Fruit fly (Drosophila melanogaster) whole organism, embryonic: ENCODE measurements around the gene GstT4.

ENCODE experiments used
- Atf6 ChIP-seq: fragments of 200-800 bp; sonication (Bioruptor generic); IDR thresholded peaks from 2 replicates; pipeline ENCODE4 v1.3.6; 2022; ENCODE audit warnings: missing biosample characterization, missing genetic modification characterization
- CG10321 ChIP-seq: fragments of 200-800 bp; sonication (Bioruptor generic); IDR thresholded peaks from 2 replicates; pipeline ENCODE4 v1.3.6; 2022; ENCODE audit warnings: missing biosample characterization, missing genetic modification characterization
- CG10431 ChIP-seq: fragments of 200-800 bp; sonication (Bioruptor generic); optimal IDR thresholded peaks from 3 replicates; lab custom pipeline; 2018; ENCODE audit warnings: missing biosample characterization, mild to moderate bottlenecking, missing genetic modification characterization
- CG10959 ChIP-seq: fragments of 200-800 bp; sonication (Bioruptor generic); IDR thresholded peaks from 2 replicates; pipeline ENCODE4 v1.3.6; 2022; ENCODE audit warnings: missing biosample characterization, missing genetic modification characterization
- CG11560 ChIP-seq: fragments of 200-800 bp; sonication (Bioruptor generic); IDR thresholded peaks from 3 replicates; pipeline ENCODE4 v1.3.6; 2022; ENCODE audit warnings: missing biosample characterization, missing genetic modification characterization
- CG11696 ChIP-seq: fragments of 200-800 bp; sonication (Bioruptor generic); IDR thresholded peaks from 2 replicates; pipeline ENCODE4 v1.3.6; 2022; ENCODE audit warnings: missing biosample characterization, missing genetic modification characterization
- CG13123 ChIP-seq: fragments of 200-800 bp; sonication (Bioruptor generic); optimal IDR thresholded peaks from 2 replicates; lab custom pipeline; 2016; ENCODE audit warnings: missing biosample characterization, missing genetic modification characterization
- CG15479 ChIP-seq: fragments of 200-800 bp; sonication (Bioruptor generic); optimal IDR thresholded peaks from 3 replicates; lab custom pipeline; 2019; ENCODE audit warnings: missing biosample characterization, mild to moderate bottlenecking, missing genetic modification characterization, moderate library complexity
- CG15696 ChIP-seq: fragments of 200-800 bp; sonication (Bioruptor generic); optimal IDR thresholded peaks from 2 replicates; lab custom pipeline; 2019; ENCODE audit warnings: missing biosample characterization, mild to moderate bottlenecking, missing genetic modification characterization, moderate library complexity
- CG2116 ChIP-seq: fragments of 200-800 bp; sonication (Bioruptor generic); optimal IDR thresholded peaks from 3 replicates; lab custom pipeline; 2018; ENCODE audit warnings: missing biosample characterization, mild to moderate bottlenecking, missing genetic modification characterization
- CG2889 ChIP-seq: fragments of 200-800 bp; sonication (Bioruptor generic); IDR thresholded peaks from 3 replicates; pipeline ENCODE4 v1.3.6; 2022; ENCODE audit warnings: missing biosample characterization, missing genetic modification characterization
- CG31441 ChIP-seq: fragments of 200-800 bp; sonication (Bioruptor generic); IDR thresholded peaks from 2 replicates; pipeline ENCODE4 v1.3.6; 2022; ENCODE audit warnings: missing biosample characterization, missing genetic modification characterization
- CG3995 ChIP-seq: fragments of 200-800 bp; sonication (Bioruptor generic); optimal IDR thresholded peaks from 3 replicates; lab custom pipeline; 2016; ENCODE audit warnings: missing biosample characterization, missing genetic modification characterization
- CG4328 ChIP-seq: fragments of 200-800 bp; sonication (Bioruptor generic); optimal IDR thresholded peaks from 3 replicates; lab custom pipeline; 2017; ENCODE audit warnings: missing biosample characterization, missing genetic modification reagents, missing genetic modification characterization
- CG4854 ChIP-seq: fragments of 200-800 bp; sonication (Bioruptor generic); optimal IDR thresholded peaks from 2 replicates; lab custom pipeline; 2016; ENCODE audit warnings: missing biosample characterization, missing genetic modification characterization, inconsistent platforms
- CG6175 ChIP-seq: fragments of 200-800 bp; sonication (Bioruptor generic); IDR thresholded peaks from 3 replicates; pipeline ENCODE4 v1.3.6; 2022; ENCODE audit warnings: missing biosample characterization, missing genetic modification characterization
- CG6654 ChIP-seq: fragments of 200-800 bp; sonication (Bioruptor generic); optimal IDR thresholded peaks from 2 replicates; lab custom pipeline; 2017; ENCODE audit warnings: missing biosample characterization, mild to moderate bottlenecking, missing genetic modification characterization
- CG6791 ChIP-seq: fragments of 200-800 bp; sonication (Bioruptor generic); IDR thresholded peaks from 3 replicates; pipeline ENCODE4 v1.3.6; 2022; ENCODE audit warnings: missing biosample characterization, missing genetic modification characterization; ENCODE audit not compliant: partially characterized antibody
- CG8359 ChIP-seq: fragments of 200-800 bp; sonication (Bioruptor generic); optimal IDR thresholded peaks from 2 replicates; lab custom pipeline; 2017; ENCODE audit warnings: missing biosample characterization, mild to moderate bottlenecking, missing genetic modification characterization, borderline replicate concordance
- CG8765 ChIP-seq: fragments of 200-800 bp; sonication (Bioruptor generic); IDR thresholded peaks from 2 replicates; pipeline ENCODE4 v1.3.6; 2022; ENCODE audit warnings: missing biosample characterization, missing genetic modification characterization
- CG9215 ChIP-seq: fragments of 200-800 bp; sonication (Bioruptor generic); IDR thresholded peaks from 2 replicates; pipeline ENCODE4 v1.3.6; 2022; ENCODE audit warnings: missing biosample characterization, missing genetic modification characterization
- Chrac-16 ChIP-seq: fragments of 200-800 bp; sonication (Bioruptor generic); optimal IDR thresholded peaks from 3 replicates; lab custom pipeline; 2016; ENCODE audit warnings: missing biosample characterization, missing genetic modification characterization
- Dfd ChIP-seq, 2 experiments: fragments of >200 bp; optimal IDR thresholded peaks; 2 replicates each; lab custom pipeline; 2017; ENCODE audit warnings: missing biosample characterization in 2 of 2, missing genetic modification characterization in 2 of 2
- Dp ChIP-seq: fragments of 200-800 bp; sonication (Bioruptor generic); optimal IDR thresholded peaks from 2 replicates; lab custom pipeline; 2018; ENCODE audit warnings: missing biosample characterization, mild to moderate bottlenecking, missing genetic modification characterization, moderate library complexity
- Gug ChIP-seq: fragments of 200-800 bp; sonication (Bioruptor generic); IDR thresholded peaks from 4 replicates; pipeline ENCODE4 v1.3.6; 2022; ENCODE audit warnings: missing biosample characterization, missing genetic modification characterization
- Lim3 ChIP-seq: fragments of 200-800 bp; sonication (Bioruptor generic); IDR thresholded peaks from 2 replicates; pipeline ENCODE4 v1.3.6; 2022; ENCODE audit warnings: missing biosample characterization, missing genetic modification characterization
- MBD-R2 ChIP-seq: fragments of 200-800 bp; sonication (Bioruptor generic); IDR thresholded peaks from 2 replicates; pipeline ENCODE4 v1.3.6; 2022; ENCODE audit warnings: missing biosample characterization, missing genetic modification characterization
- NK7.1 ChIP-seq: fragments of 200-800 bp; sonication (Bioruptor generic); optimal IDR thresholded peaks from 3 replicates; lab custom pipeline; 2016; ENCODE audit warnings: missing biosample characterization, missing genetic modification characterization
- Taf1 ChIP-seq: fragments of 200-800 bp; sonication (Bioruptor generic); IDR thresholded peaks from 2 replicates; pipeline ENCODE4 v1.3.6; 2022; ENCODE audit warnings: missing biosample characterization, missing genetic modification characterization
- Vsx1 ChIP-seq: fragments of 200-800 bp; sonication (Bioruptor generic); optimal IDR thresholded peaks from 2 replicates; lab custom pipeline; 2017; ENCODE audit warnings: missing biosample characterization, mild to moderate bottlenecking, missing genetic modification characterization, missing genetic modification reagents
- Xrp1 ChIP-seq: fragments of 200-800 bp; sonication (Bioruptor generic); IDR thresholded peaks from 2 replicates; pipeline ENCODE4 v1.3.6; 2022; ENCODE audit warnings: missing biosample characterization, missing genetic modification characterization
- bab2 ChIP-seq: fragments of 200-800 bp; sonication (Bioruptor generic); optimal IDR thresholded peaks from 2 replicates; lab custom pipeline; 2016; ENCODE audit warnings: missing biosample characterization, missing genetic modification characterization
- cg ChIP-seq: fragments of 200-800 bp; sonication (Bioruptor generic); optimal IDR thresholded peaks from 3 replicates; lab custom pipeline; 2019; ENCODE audit warnings: missing biosample characterization, mild to moderate bottlenecking, missing genetic modification characterization, moderate library complexity
- dm ChIP-seq: fragments of 200-800 bp; sonication (Bioruptor generic); optimal IDR thresholded peaks from 3 replicates; lab custom pipeline; 2016; ENCODE audit warnings: missing biosample characterization, missing genetic modification characterization
- dysf ChIP-seq: fragments of 200-800 bp; sonication (Bioruptor generic); IDR thresholded peaks from 3 replicates; pipeline ENCODE4 v1.3.6; 2022; ENCODE audit warnings: missing biosample characterization, missing genetic modification characterization
- ems ChIP-seq: fragments of 200-800 bp; sonication (Bioruptor generic); optimal IDR thresholded peaks from 3 replicates; lab custom pipeline; 2016; ENCODE audit warnings: missing biosample characterization, missing genetic modification characterization
- exex ChIP-seq: fragments of 200-800 bp; sonication (Bioruptor generic); optimal IDR thresholded peaks from 4 replicates; lab custom pipeline; 2018; ENCODE audit warnings: missing biosample characterization, mild to moderate bottlenecking, missing genetic modification characterization, moderate library complexity
- fu2 ChIP-seq: fragments of 200-800 bp; sonication (Bioruptor generic); optimal IDR thresholded peaks from 2 replicates; lab custom pipeline; 2016; ENCODE audit warnings: missing biosample characterization, missing genetic modification characterization
- hkb ChIP-seq, 2 experiments: fragments of 200-800 bp in 1 of 2; fragments of >200 bp in 1 of 2; sonication (Bioruptor generic) in 1 of 2; IDR thresholded peaks in 1 of 2; optimal IDR thresholded peaks in 1 of 2; 2 replicates each; pipeline versions ENCODE4 v1.3.6 to Lab custom; 2017 to 2022; ENCODE audit warnings: missing biosample characterization in 1 of 2, missing genetic modification characterization in 1 of 2
- jumu ChIP-seq: fragments of 200-800 bp; sonication (Bioruptor generic); optimal IDR thresholded peaks from 3 replicates; lab custom pipeline; 2016; ENCODE audit warnings: missing biosample characterization, missing genetic modification characterization
- klu ChIP-seq: fragments of 200-800 bp; sonication (Bioruptor generic); IDR thresholded peaks from 2 replicates; pipeline ENCODE4 v1.3.6; 2022; ENCODE audit warnings: missing biosample characterization, missing genetic modification characterization
- lov ChIP-seq, 2 experiments: fragments of 200-800 bp in 1 of 2; fragments of >200 bp in 1 of 2; sonication (Bioruptor generic) in 1 of 2; IDR thresholded peaks in 1 of 2; optimal IDR thresholded peaks in 1 of 2; 2 replicates in 1 of 2; 3 replicates in 1 of 2; pipeline versions ENCODE4 v1.3.6 to Lab custom; 2017 to 2022; ENCODE audit warnings: missing biosample characterization in 1 of 2, missing genetic modification characterization in 1 of 2
- maf-S ChIP-seq: fragments of 200-800 bp; sonication (Bioruptor generic); optimal IDR thresholded peaks from 2 replicates; lab custom pipeline; 2016; ENCODE audit warnings: missing biosample characterization, missing genetic modification characterization
- mirr ChIP-seq: fragments of 200-800 bp; sonication (Bioruptor generic); optimal IDR thresholded peaks from 3 replicates; lab custom pipeline; 2018; ENCODE audit warnings: missing biosample characterization, mild to moderate bottlenecking, missing genetic modification characterization
- pan ChIP-seq, 4 experiments: fragments of >200 bp in 3 of 4; fragments of 200-800 bp in 1 of 4; sonication (Bioruptor generic) in 1 of 4; optimal IDR thresholded peaks in 3 of 4; IDR thresholded peaks in 1 of 4; 2 replicates each; pipeline versions ENCODE4 v1.3.6 to Lab custom; 2017 to 2022; ENCODE audit warnings: missing biosample characterization in 2 of 4, missing genetic modification characterization in 2 of 4, mixed read lengths in 1 of 4
- pita ChIP-seq: fragments of 200-800 bp; sonication (Bioruptor generic); optimal IDR thresholded peaks from 2 replicates; lab custom pipeline; 2017; ENCODE audit warnings: missing biosample characterization, mild to moderate bottlenecking, missing genetic modification characterization
- pnt ChIP-seq: fragments of 200-800 bp; sonication (Bioruptor generic); optimal IDR thresholded peaks from 3 replicates; lab custom pipeline; 2016; ENCODE audit warnings: missing biosample characterization, missing genetic modification characterization
- pum ChIP-seq: fragments of 200-800 bp; sonication (Bioruptor generic); optimal IDR thresholded peaks from 2 replicates; lab custom pipeline; 2016; ENCODE audit warnings: missing biosample characterization, missing genetic modification characterization
- salm ChIP-seq: fragments of 200-800 bp; sonication (Bioruptor generic); optimal IDR thresholded peaks from 2 replicates; lab custom pipeline; 2018; ENCODE audit warnings: missing biosample characterization, mild to moderate bottlenecking, missing genetic modification characterization
- sens ChIP-seq: fragments of 200-800 bp; sonication (Bioruptor generic); peaks from one replicate; lab custom pipeline; 2016; ENCODE audit warnings: missing biosample characterization, missing genetic modification characterization
- sob ChIP-seq: fragments of 200-800 bp; sonication (Bioruptor generic); IDR thresholded peaks from 2 replicates; pipeline ENCODE4 v1.3.6; 2022; ENCODE audit warnings: missing biosample characterization, missing genetic modification characterization
- vfl ChIP-seq: fragments of 200-800 bp; sonication (Bioruptor generic); optimal IDR thresholded peaks from 2 replicates; lab custom pipeline; 2016; ENCODE audit warnings: missing biosample characterization, missing genetic modification characterization

The GstT4 gene

DNA sequence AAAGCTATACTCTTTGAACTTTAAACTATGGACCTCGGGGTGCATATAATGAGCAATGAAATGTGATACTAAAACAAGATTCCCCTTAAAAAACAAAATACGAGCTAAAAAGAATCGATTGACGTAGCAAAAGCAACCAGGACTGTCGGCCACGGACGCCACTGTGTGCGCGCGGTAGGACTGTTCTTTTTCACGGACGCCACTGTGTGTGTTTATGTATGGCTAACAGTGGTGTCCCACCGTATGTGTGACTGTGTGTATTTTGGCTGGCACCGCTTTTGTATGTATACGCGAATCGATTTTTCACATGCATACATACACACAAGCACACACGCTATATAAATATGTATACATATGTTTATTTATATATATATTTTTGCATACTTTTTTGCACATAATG is 20.8 kb upstream of the GstT4 start (continued):
- TF ChIP-seq CG15696 (tag; lab: Kevin White, UChicago) (peak; percentile 33), Lim3 (GFP tag; lab: Robert Waterston, UW) (no peak), hkb (optimal IDR thresholded peaks at IDR 0.05; lab: Kevin White, UChicago) (no peak), hkb (GFP tag; IDR thresholded peaks at IDR 0.05; lab: Robert Waterston, UW) (peak; percentile 30), dysf (GFP tag; lab: Robert Waterston, UW) (no peak; the same call in 2 of the 3 replicates), CG6654 (no peak), Atf6 (GFP tag; lab: Robert Waterston, UW) (peak; percentile 62), Vsx1 (no peak), CG4854 (GFP tag; lab: Kevin White, UChicago) (peak; percentile 14), dm (GFP tag; lab: Kevin White, UChicago) (peak; percentile 40), CG8359 (no peak), CG13123 (GFP tag; lab: Kevin White, UChicago) (no peak), NK7.1 (GFP tag; lab: Kevin White, UChicago) (no peak), CG2116 (GFP tag; lab: Kevin White, UChicago) (peak; percentile 10), CG6175 (GFP tag; lab: Robert Waterston, UW) (peak; percentile 19; the same call in 1 of the 3 replicates), CG15479 (GFP tag; lab: Kevin White, UChicago) (no peak), CG6791 (GFP tag; lab: Robert Waterston, UW) (no peak), jumu (GFP tag; lab: Kevin White, UChicago) (peak; percentile 49), CG10431 (GFP tag; lab: Kevin White, UChicago) (no peak), klu (GFP tag; lab: Robert Waterston, UW) (no peak), pita (GFP tag; lab: Kevin White, UChicago) (no peak), exex (tag; lab: Kevin White, UChicago) (peak; percentile 20), CG8765 (GFP tag; lab: Robert Waterston, UW) (no peak), Chrac-16 (GFP tag; lab: Kevin White, UChicago) (peak; percentile 32), pum (peak; percentile 64), CG11696 (no peak), Taf1 (peak; percentile 43; the same call in 1 of the 2 replicates), CG3995 (GFP tag; lab: Kevin White, UChicago) (no peak), CG10959 (GFP tag; lab: Robert Waterston, UW) (0 out of 2 replicates have a peak, but pooled peaks have one; percentile 26), CG31441 (GFP tag; lab: Robert Waterston, UW) (no peak), lov (optimal IDR thresholded peaks at IDR 0.05; lab: Kevin White, UChicago) (no peak), lov (GFP tag; IDR thresholded peaks at IDR 0.05; lab: Robert Waterston, UW) (no peak), CG2889 (no peak), sens (GFP tag; lab: Kevin White, UChicago) (peak; percentile 93), CG4328 (GFP tag; lab: Kevin White, UChicago) (no peak)

DNA sequence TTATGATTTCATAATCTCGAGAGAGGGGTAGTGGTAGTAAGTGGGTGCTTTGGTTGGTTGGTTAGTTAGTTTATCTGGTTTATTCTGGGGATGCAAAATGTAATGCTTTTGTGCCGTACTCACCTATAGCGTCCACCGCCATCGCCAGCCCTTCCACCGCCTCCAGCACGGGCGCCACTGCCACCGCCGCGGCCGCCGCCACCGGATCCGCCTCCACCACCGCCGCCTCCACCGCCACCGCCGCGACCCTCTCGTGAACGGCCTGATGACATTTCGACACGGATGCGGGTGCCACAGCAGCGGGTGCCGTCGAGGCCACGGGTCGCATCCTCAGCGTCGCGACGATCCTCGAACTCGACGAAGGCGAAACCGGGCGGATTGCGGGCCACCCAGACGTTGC is 20.4 kb upstream of the GstT4 start:
- TF ChIP-seq pnt (no peak), mirr (GFP tag; lab: Kevin White, UChicago) (no peak), maf-S (no peak), CG10321 (GFP tag; lab: Robert Waterston, UW) (no peak), CG9215 (no peak), CG11560 (tag; lab: Robert Waterston, UW) (no peak), salm (no peak), Gug (GFP tag; lab: Robert Waterston, UW) (no peak), pan (optimal IDR thresholded peaks at IDR 0.05; lab: Kevin White, UChicago) (no peak), pan (GFP tag; optimal IDR thresholded peaks at IDR 0.05 in 1 of 2, IDR thresholded peaks at IDR 0.05 in 1 of 2) (no peak), Xrp1 (GFP tag; lab: Robert Waterston, UW) (no peak), fu2 (GFP tag; lab: Kevin White, UChicago) (no peak), cg (GFP tag; lab: Kevin White, UChicago) (peak; percentile 28), Dfd (GFP tag; optimal IDR thresholded peaks at IDR 0.05; lab: Kevin White, UChicago) (peak in 1 of 2 experiments; percentile 57), MBD-R2 (0 out of 2 replicates have a peak, but pooled peaks have one; percentile 3), sob (GFP tag; lab: Robert Waterston, UW) (no peak), ems (GFP tag; lab: Kevin White, UChicago) (no peak), vfl (GFP tag; lab: Kevin White, UChicago) (no peak), CG11696 (no peak), bab2 (GFP tag; lab: Kevin White, UChicago) (no peak), Dp (GFP tag; lab: Kevin White, UChicago) (no peak)
